Fruit fly (Drosophila melanogaster): ENCODE data around the gene CG14147.
A peak's percentile ranks its signal among the peaks of the same experiment; 100 is the strongest.

DNA sequence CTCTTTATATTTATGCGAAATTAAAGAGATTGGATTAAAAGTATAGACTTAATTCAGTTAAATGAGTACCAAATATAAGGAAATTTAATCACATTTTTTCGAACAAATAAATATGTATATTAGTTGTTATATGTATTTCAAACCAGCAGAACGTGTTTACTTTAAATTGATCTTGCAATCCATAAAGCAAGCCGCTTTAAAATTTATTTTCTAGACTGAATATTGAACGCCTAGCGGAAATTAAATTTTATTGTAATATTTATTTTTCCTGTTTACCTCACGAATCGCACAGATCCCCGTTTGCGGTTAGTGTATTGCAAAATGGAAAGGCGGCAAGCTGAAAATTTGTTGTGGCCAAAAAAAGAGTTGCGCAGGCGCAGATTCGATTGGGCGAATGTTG is 45.1 kb upstream of the CG14147 start:
- TF ChIP-seq Sox14 (GFP tag; optimal IDR thresholded peaks at IDR 0.05) (no peak), esn (GFP tag; optimal IDR thresholded peaks at IDR 0.05) (peak; percentile 33)

Measured in whole organism, prepupa.